Fruit fly (Drosophila melanogaster) whole organism: ENCODE data around the gene STUB1.

ENCODE experiments used
- CG8478 ChIP-seq: fragments of >200 bp; optimal IDR thresholded peaks from 2 replicates; lab custom pipeline; 2018; ENCODE audit warnings: inconsistent platforms
- Dll ChIP-seq: fragments of >200 bp; optimal IDR thresholded peaks from 2 replicates; lab custom pipeline; 2017

DNA sequence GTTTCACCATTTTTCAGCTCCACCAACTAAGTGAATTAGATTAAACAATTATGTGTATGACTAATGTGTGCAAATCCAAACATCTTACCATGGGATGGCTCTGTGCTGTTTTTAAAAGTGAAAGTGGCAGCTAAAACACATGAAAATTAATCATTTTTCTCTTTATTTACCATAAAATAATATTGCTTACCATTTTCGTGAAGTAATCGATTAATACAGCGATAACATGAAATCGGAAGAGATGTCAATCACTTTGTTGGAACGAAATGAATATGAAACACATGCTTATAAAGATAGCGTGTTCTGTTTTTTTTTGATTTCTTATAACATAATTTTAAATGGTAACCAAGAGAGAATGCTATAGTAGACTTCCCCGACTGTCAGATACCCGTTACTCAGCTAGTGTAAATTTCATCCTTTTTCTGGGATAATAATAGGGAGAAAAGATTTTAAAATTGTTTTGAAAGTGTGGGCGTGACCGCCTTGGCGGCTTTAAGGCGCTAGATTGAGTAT, 33.5 kb upstream of the STUB1 start:
- no peak for TF ChIP-seq Dll (lab: Kevin White, UChicago)
- TF ChIP-seq CG8478 (lab: Kevin White, UChicago), result no peak
